Worm (Caenorhabditis elegans): ENCODE data around the gene ZK673.11.

ZK673.11 gene

DNA sequence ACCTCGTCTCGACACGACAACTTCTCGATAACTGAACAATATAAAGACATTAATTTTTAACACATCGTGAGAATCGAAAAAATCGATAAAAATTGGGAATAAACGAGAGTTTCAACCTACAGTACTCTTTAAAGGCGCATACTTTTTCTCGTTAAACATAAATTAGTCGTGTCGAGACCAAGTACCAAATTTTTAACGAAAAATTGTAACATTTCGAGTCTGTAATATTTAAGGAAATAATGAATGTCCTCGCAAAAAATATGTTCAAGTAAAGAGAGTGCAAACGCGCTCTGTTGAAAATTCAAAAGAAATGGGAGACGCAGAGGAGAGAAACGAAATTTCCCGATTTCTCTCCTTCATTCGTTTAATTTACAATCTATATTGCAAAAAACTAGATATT, 6.7 kb upstream of the ZK673.11 start (continued):
- TF ChIP-seq ztf-7 (tag; optimal IDR thresholded peaks at IDR 0.05), result no peak
- no peak for TF ChIP-seq jun-1 (tag; optimal IDR thresholded peaks at IDR 0.05)
- no peak for TF ChIP-seq ceh-44 (GFP tag; IDR thresholded peaks at IDR 0.05)
- no peak for TF ChIP-seq madf-9 (GFP tag; conservative IDR thresholded peaks at IDR 0.05)
- TF ChIP-seq gei-8 (GFP tag; optimal IDR thresholded peaks at IDR 0.05), result no peak
- TF ChIP-seq tra-1 (GFP tag; IDR thresholded peaks at IDR 0.05), result no peak
- TF ChIP-seq set-16 (GFP tag; IDR thresholded peaks at IDR 0.05), result no peak
- TF ChIP-seq unc-39 (tag; optimal IDR thresholded peaks at IDR 0.05), result no peak
- no peak for TF ChIP-seq dmd-6 (GFP tag; IDR thresholded peaks at IDR 0.05)
- TF ChIP-seq dpl-1 (GFP tag; optimal IDR thresholded peaks at IDR 0.05), result no peak
- TF ChIP-seq T26A8.4 (GFP tag; IDR thresholded peaks at IDR 0.05), result no peak
- TF ChIP-seq dmd-9 (GFP tag; IDR thresholded peaks at IDR 0.05), result no peak
- TF ChIP-seq nhr-42 (GFP tag; IDR thresholded peaks at IDR 0.05), result no peak
- TF ChIP-seq mdl-1 (tag; optimal IDR thresholded peaks at IDR 0.05), result no peak
- no peak for TF ChIP-seq lin-39 (tag; optimal IDR thresholded peaks at IDR 0.05)
- TF ChIP-seq snpc-1.2 (GFP tag; IDR thresholded peaks at IDR 0.05), result no peak
- no peak for TF ChIP-seq ceh-62 (tag; optimal IDR thresholded peaks at IDR 0.05)
- TF ChIP-seq nhr-28 (tag; optimal IDR thresholded peaks at IDR 0.05), result no peak
- TF ChIP-seq hmg-1.1 (GFP tag; IDR thresholded peaks at IDR 0.05), result no peak
- no peak for TF ChIP-seq F49E8.2 (tag; optimal IDR thresholded peaks at IDR 0.05; ENCODE audit: borderline replicate concordance)
- TF ChIP-seq T20F7.1 (GFP tag; optimal IDR thresholded peaks at IDR 0.05), result no peak
- no peak for TF ChIP-seq ZK546.5 (tag; optimal IDR thresholded peaks at IDR 0.05)
- peak; percentile 72 for TF ChIP-seq lin-38 (GFP tag; IDR thresholded peaks at IDR 0.05)
- TF ChIP-seq nhr-76 (tag; optimal IDR thresholded peaks at IDR 0.05), result no peak
- no peak for TF ChIP-seq unc-62 (GFP tag; optimal IDR thresholded peaks at IDR 0.05 in 1 of 2)
- no peak for TF ChIP-seq unc-62 (tag; optimal IDR thresholded peaks at IDR 0.05)
- TF ChIP-seq Y5F2A.4 (GFP tag; optimal IDR thresholded peaks at IDR 0.05), result no peak
- no peak for TF ChIP-seq dmd-8 (GFP tag; IDR thresholded peaks at IDR 0.05)
- no peak for TF ChIP-seq pqm-1 (tag; optimal IDR thresholded peaks at IDR 0.05)
- TF ChIP-seq lin-1 (GFP tag; IDR thresholded peaks at IDR 0.05), result no peak
- TF ChIP-seq vab-7 (GFP tag; IDR thresholded peaks at IDR 0.05), result no peak
- no peak for TF ChIP-seq daf-19 (GFP tag; conservative IDR thresholded peaks at IDR 0.05)
- no peak for TF ChIP-seq lim-7 (GFP tag; IDR thresholded peaks at IDR 0.05)
- TF ChIP-seq nhr-25 (tag; optimal IDR thresholded peaks at IDR 0.05; ENCODE audit: borderline replicate concordance, insufficient read depth), result peak; percentile 12
- TF ChIP-seq fkh-10 (GFP tag; optimal IDR thresholded peaks at IDR 0.05), result no peak
- TF ChIP-seq nhr-237 (tag; optimal IDR thresholded peaks at IDR 0.05), result no peak
- no peak for TF ChIP-seq attf-4 (tag; optimal IDR thresholded peaks at IDR 0.05)
- TF ChIP-seq ceh-20 (GFP tag; IDR thresholded peaks at IDR 0.05), result no peak

DNA sequence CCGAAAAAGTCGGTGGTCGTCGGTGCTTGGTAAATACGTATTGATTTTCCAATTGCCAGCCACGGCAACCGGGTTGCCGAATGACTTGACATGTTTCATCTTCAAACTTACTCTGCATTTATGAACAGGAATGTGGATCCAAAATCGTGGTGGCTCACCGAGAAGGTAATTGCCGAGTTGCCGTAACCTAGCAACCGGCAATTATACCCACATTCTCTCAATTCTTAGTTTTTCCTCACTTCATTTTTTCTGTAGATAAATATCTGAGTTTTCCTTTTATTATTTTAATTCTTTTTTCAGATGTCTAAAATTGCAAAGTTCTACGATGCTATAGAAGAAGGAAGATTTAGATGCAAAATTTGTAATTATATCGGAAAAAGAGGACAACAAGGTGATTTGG, 4.5 kb upstream of the ZK673.11 start, which contains the start of gene ZK673.4:
Gene ZK673.4 (plus strand): TSS at position 301 of the 400 bp plus-strand sequence.
- no peak for TF ChIP-seq fkh-10 (GFP tag; optimal IDR thresholded peaks at IDR 0.05)
- TF ChIP-seq vab-7 (GFP tag; IDR thresholded peaks at IDR 0.05), result no peak
- no peak for TF ChIP-seq dmd-9 (GFP tag; IDR thresholded peaks at IDR 0.05)
- TF ChIP-seq mdt-29 (GFP tag; IDR thresholded peaks at IDR 0.05), result no peak
- TF ChIP-seq ceh-32 (tag; optimal IDR thresholded peaks at IDR 0.05; ENCODE audit: poor library complexity), result no peak
- TF ChIP-seq D1046.2 (GFP tag; IDR thresholded peaks at IDR 0.05), result no peak
- no peak for TF ChIP-seq aly-2 (tag; optimal IDR thresholded peaks at IDR 0.05)
- no peak for TF ChIP-seq ama-1 (optimal IDR thresholded peaks at IDR 0.05)
- no peak for TF ChIP-seq egl-27 (tag; optimal IDR thresholded peaks at IDR 0.05)
- TF ChIP-seq lir-3 (tag; optimal IDR thresholded peaks at IDR 0.05), result no peak
- no peak for TF ChIP-seq pqm-1 (tag; optimal IDR thresholded peaks at IDR 0.05)
- no peak for TF ChIP-seq daf-12 (tag; optimal IDR thresholded peaks at IDR 0.05)
- no peak for TF ChIP-seq Y48G9A.11 (GFP tag; IDR thresholded peaks at IDR 0.05)
- TF ChIP-seq spr-1 (tag; optimal IDR thresholded peaks at IDR 0.05), result no peak
- TF ChIP-seq mxl-2 (GFP tag; conservative IDR thresholded peaks at IDR 0.05), result no peak
- TF ChIP-seq dmd-6 (GFP tag; IDR thresholded peaks at IDR 0.05), result no peak
